Worm (Caenorhabditis elegans) whole organism, young adult: ENCODE data around the gene srr-8.

ENCODE experiments used
- atf-7 ChIP-seq: sonication (generic microtip); optimal IDR thresholded peaks from 2 replicates; lab custom pipeline; 2017; ENCODE audit warnings: mild to moderate bottlenecking, missing genetic modification characterization, missing compliant biosample characterization
- dpl-1 ChIP-seq: fragments of 150-350 bp; optimal IDR thresholded peaks from 2 replicates; lab custom pipeline; 2014; ENCODE audit warnings: missing biosample characterization, missing genetic modification reagents, missing genetic modification characterization
- egrh-3 ChIP-seq: fragments of 200-800 bp; sonication (Bioruptor generic); IDR thresholded peaks from 2 replicates; pipeline ENCODE4 v1.3.6; 2022; ENCODE audit warnings: missing genetic modification reagents, missing genetic modification characterization, missing compliant biosample characterization

- TF ChIP-seq dpl-1: no peak
- TF ChIP-seq egrh-3 (GFP tag; lab: Robert Waterston, UW): no peak
- TF ChIP-seq atf-7 (tag; lab: Kevin White, UChicago): no peak
Observed at ce11 chrV:4980094-4980493, 21.4 kb upstream of the srr-8 start.
